Worm (Caenorhabditis elegans) whole organism, mixed stage, embryonic: ENCODE measurements around the gene srz-47.

ENCODE experiments used
- bed-3 ChIP-seq: fragments of 200-800 bp; sonication (Bioruptor generic); optimal IDR thresholded peaks from 3 replicates; lab custom pipeline; 2018; ENCODE audit warnings: mild to moderate bottlenecking, missing genetic modification characterization, moderate library complexity, missing compliant biosample characterization
- ces-1 ChIP-seq: fragments of 150-350 bp; optimal IDR thresholded peaks from 2 replicates; lab custom pipeline; 2014; ENCODE audit warnings: missing biosample characterization, missing genetic modification reagents, missing genetic modification characterization
- elt-3 ChIP-seq: fragments of 150-350 bp; optimal IDR thresholded peaks from 2 replicates; lab custom pipeline; 2014; ENCODE audit warnings: missing biosample characterization, missing genetic modification characterization
- lin-13 ChIP-seq: fragments of 150-350 bp; optimal IDR thresholded peaks from 2 replicates; lab custom pipeline; 2014; ENCODE audit warnings: missing biosample characterization, missing genetic modification characterization
- lin-32 ChIP-seq: fragments of 200-800 bp; sonication (Bioruptor generic); optimal IDR thresholded peaks from 2 replicates; lab custom pipeline; 2018; ENCODE audit warnings: mild to moderate bottlenecking, missing genetic modification characterization, missing compliant biosample characterization
- nhr-237 ChIP-seq: fragments of 150-350 bp; optimal IDR thresholded peaks from 2 replicates; lab custom pipeline; 2014; ENCODE audit warnings: missing biosample characterization, missing genetic modification characterization
- nhr-28 ChIP-seq: fragments of 150-350 bp; optimal IDR thresholded peaks from 2 replicates; lab custom pipeline; 2014; ENCODE audit warnings: missing biosample characterization, missing genetic modification characterization
- pha-4 ChIP-seq: fragments of 150-350 bp; optimal IDR thresholded peaks from 2 replicates; lab custom pipeline; 2018; ENCODE audit warnings: missing biosample characterization, missing genetic modification reagents, missing genetic modification characterization
- snpc-4 ChIP-seq: fragments of 150-350 bp; optimal IDR thresholded peaks from 2 replicates; lab custom pipeline; 2014; ENCODE audit warnings: missing biosample characterization, missing genetic modification characterization
- unc-39 ChIP-seq: fragments of 150-350 bp; optimal IDR thresholded peaks from 2 replicates; lab custom pipeline; 2014; ENCODE audit warnings: missing biosample characterization, missing genetic modification characterization
- unc-62 ChIP-seq: fragments of 150-350 bp; optimal IDR thresholded peaks from 2 replicates; lab custom pipeline; 2014; ENCODE audit warnings: missing biosample characterization, missing genetic modification reagents, missing genetic modification characterization
- ztf-11 ChIP-seq: fragments of 150-350 bp; optimal IDR thresholded peaks from 2 replicates; lab custom pipeline; 2014; ENCODE audit warnings: missing biosample characterization, missing genetic modification characterization

ce11 chrV:17236345-17236744 is 44.2 kb upstream of the srz-47 start, which contains the start of gene T19C9.10:
- TF ChIP-seq bed-3 (GFP tag; lab: Kevin White, UChicago): no peak
- TF ChIP-seq ces-1 (GFP tag; lab: Kevin White, UChicago): no peak
- no peak for TF ChIP-seq ztf-11 (tag; lab: Kevin White, UChicago)
- no peak for TF ChIP-seq nhr-28
- no peak for TF ChIP-seq unc-62 (GFP tag; lab: Kevin White, UChicago)
- TF ChIP-seq lin-32: no peak
- no peak for TF ChIP-seq elt-3 (tag; lab: Kevin White, UChicago)
- no peak for TF ChIP-seq nhr-237
- TF ChIP-seq snpc-4 (tag; lab: Kevin White, UChicago): no peak
- no peak for TF ChIP-seq unc-39
- no peak for TF ChIP-seq lin-13 (tag; lab: Kevin White, UChicago)
- TF ChIP-seq pha-4 (tag; lab: Kevin White, UChicago): no peak
